Fruit fly (Drosophila melanogaster) Kc167 (cell line): ENCODE measurements around the gene CG5194.

Experiments used
- h ChIP-seq: fragments of >200 bp; optimal IDR thresholded peaks from 3 replicates; lab custom pipeline; 2018; ENCODE audit warnings: missing external identifiers
- ttk ChIP-seq: sonication (Bioruptor generic); optimal IDR thresholded peaks from 2 replicates; lab custom pipeline; 2017; ENCODE audit warnings: missing external identifiers

dm6 chr3L:8986582-8986981 lies 23.1 kb downstream of the CG5194 start, which contains the start of gene CG5068:
- TF ChIP-seq ttk, result no peak
- no peak for TF ChIP-seq h
